Worm (Caenorhabditis elegans) whole organism, young adult: ENCODE measurements around the gene sre-31.

Source experiments
- C06A6.2 ChIP-seq: fragments of 200-800 bp; sonication (Bioruptor generic); conservative IDR thresholded peaks from 2 replicates; pipeline ENCODE4 v1.3.6; 2022; ENCODE audit warnings: missing genetic modification characterization, missing compliant biosample characterization
- F33H1.4 ChIP-seq: fragments of 200-800 bp; sonication (Bioruptor generic); IDR thresholded peaks from 2 replicates; pipeline ENCODE4 v1.3.6; 2022; ENCODE audit warnings: missing genetic modification reagents, missing genetic modification characterization, missing compliant biosample characterization
- cebp-2 ChIP-seq: fragments of 200-800 bp; sonication (Bioruptor generic); IDR thresholded peaks from 2 replicates; pipeline ENCODE4 v1.3.6; 2022; ENCODE audit warnings: missing genetic modification characterization, missing compliant biosample characterization
- die-1 ChIP-seq: sonication (generic microtip); optimal IDR thresholded peaks from 2 replicates; lab custom pipeline; 2016; ENCODE audit warnings: missing genotype, mild to moderate bottlenecking, missing genetic modification characterization, missing compliant biosample characterization
- gei-17 ChIP-seq: fragments of 200-800 bp; sonication (Bioruptor generic); optimal IDR thresholded peaks from 2 replicates; lab custom pipeline; 2018; ENCODE audit warnings: mild to moderate bottlenecking, missing genetic modification characterization, missing compliant biosample characterization
- lag-1 ChIP-seq: fragments of 200-800 bp; sonication (Bioruptor generic); IDR thresholded peaks from 2 replicates; pipeline ENCODE4 v1.3.6; 2022; ENCODE audit warnings: missing genetic modification reagents, missing genetic modification characterization, missing compliant biosample characterization
- lin-26 ChIP-seq: fragments of 200-800 bp; sonication (Bioruptor generic); IDR thresholded peaks from 2 replicates; pipeline ENCODE4 v1.3.6; 2022; ENCODE audit warnings: missing genetic modification reagents, missing genetic modification characterization, missing compliant biosample characterization
- mcd-1 ChIP-seq: fragments of 200-800 bp; sonication (Bioruptor generic); IDR thresholded peaks from 2 replicates; pipeline ENCODE4 v1.3.6; 2022; ENCODE audit warnings: missing genetic modification reagents, missing genetic modification characterization, missing compliant biosample characterization
- nhr-90 ChIP-seq: sonication (generic microtip); optimal IDR thresholded peaks from 2 replicates; lab custom pipeline; 2016; ENCODE audit warnings: missing genotype, mild to moderate bottlenecking, missing genetic modification characterization, missing compliant biosample characterization
- rec-8 ChIP-seq, 2 experiments: sonication (generic microtip); optimal IDR thresholded peaks; 2 replicates each; lab custom pipeline; 2016; ENCODE audit warnings: mild to moderate bottlenecking in 2 of 2, missing genetic modification characterization in 2 of 2, missing genetic modification reagents in 2 of 2, missing genotype in 2 of 2, missing biosample characterization in 1 of 2, missing compliant biosample characterization in 1 of 2, moderate library complexity in 1 of 2
- snpc-3.4 ChIP-seq: sonication (generic microtip); optimal IDR thresholded peaks from 2 replicates; lab custom pipeline; 2017; ENCODE audit warnings: missing genetic modification characterization, mild to moderate bottlenecking, missing compliant biosample characterization, antibody characterized with exemption, moderate library complexity, missing genotype, missing genetic modification reagents
- unc-130 ChIP-seq: sonication (generic microtip); optimal IDR thresholded peaks from 2 replicates; lab custom pipeline; 2016; ENCODE audit warnings: missing genetic modification reagents, missing genetic modification characterization, missing compliant biosample characterization
- unc-62 ChIP-seq: fragments of 150-350 bp; optimal IDR thresholded peaks from 2 replicates; lab custom pipeline; 2014; ENCODE audit warnings: missing biosample characterization, missing genetic modification reagents, missing genetic modification characterization

- TF ChIP-seq lag-1 (GFP tag; lab: Robert Waterston, UW) (no peak), unc-62 (no peak), snpc-3.4 (tag; lab: Kevin White, UChicago) (no peak), unc-130 (no peak), die-1 (tag; lab: Kevin White, UChicago) (no peak), lin-26 (GFP tag; lab: Robert Waterston, UW) (no peak), rec-8 (tag; optimal IDR thresholded peaks at IDR 0.05; lab: Kevin White, UChicago) (no peak), nhr-90 (tag; lab: Kevin White, UChicago) (no peak), cebp-2 (GFP tag; lab: Robert Waterston, UW) (no peak), gei-17 (GFP tag; lab: Kevin White, UChicago) (no peak), F33H1.4 (GFP tag; lab: Robert Waterston, UW) (no peak), C06A6.2 (no peak), mcd-1 (GFP tag; lab: Robert Waterston, UW) (no peak)
These were observed 6.2 kb upstream of the sre-31 start, which contains the start of gene Y57A10C.11 for ce11 chrII:12414805-12415204.
